Worm (Caenorhabditis elegans) whole organism, L3 larva: Measurements from ENCODE around the gene F40A3.2.

Source experiments
- egl-5 ChIP-seq: fragments of 150-350 bp; optimal IDR thresholded peaks from 2 replicates; lab custom pipeline; 2017; ENCODE audit warnings: missing biosample characterization, missing genetic modification reagents, missing genetic modification characterization, inconsistent platforms
- jun-1 ChIP-seq: fragments of 150-350 bp; optimal IDR thresholded peaks from 2 replicates; lab custom pipeline; 2014; ENCODE audit warnings: missing biosample characterization, missing genetic modification reagents, missing genetic modification characterization
- nhr-12 ChIP-seq: fragments of 150-350 bp; optimal IDR thresholded peaks from 2 replicates; lab custom pipeline; 2014; ENCODE audit warnings: missing biosample characterization, missing genetic modification characterization
- nhr-28 ChIP-seq: fragments of 150-350 bp; optimal IDR thresholded peaks from 2 replicates; lab custom pipeline; 2014; ENCODE audit warnings: missing biosample characterization, missing genetic modification characterization
- nhr-77 ChIP-seq: fragments of 150-350 bp; optimal IDR thresholded peaks from 2 replicates; lab custom pipeline; 2014; ENCODE audit warnings: missing biosample characterization, missing genetic modification characterization
- snpc-4 ChIP-seq: fragments of 150-350 bp; optimal IDR thresholded peaks from 2 replicates; lab custom pipeline; 2014; ENCODE audit warnings: missing biosample characterization, missing genetic modification characterization
- ztf-11 ChIP-seq: fragments of 150-350 bp; optimal IDR thresholded peaks from 2 replicates; lab custom pipeline; 2014; ENCODE audit warnings: missing biosample characterization, missing genetic modification characterization
- ztf-4 ChIP-seq: fragments of 150-350 bp; optimal IDR thresholded peaks from 2 replicates; lab custom pipeline; 2014; ENCODE audit warnings: missing biosample characterization, missing genetic modification characterization

ce11 chrV:7855382-7855994 lies 23.2 kb upstream of the F40A3.2 start, which contains the start of gene C37C3.2:
- TF ChIP-seq nhr-12 (tag; lab: Kevin White, UChicago) (no peak), nhr-28 (tag; lab: Kevin White, UChicago) (no peak), ztf-4 (tag; lab: Kevin White, UChicago) (no peak), ztf-11 (tag; lab: Kevin White, UChicago) (no peak), nhr-77 (tag; lab: Kevin White, UChicago) (no peak), snpc-4 (no peak), egl-5 (tag; lab: Kevin White, UChicago) (no peak), jun-1 (tag; lab: Kevin White, UChicago) (no peak)
